Fruit fly (Drosophila melanogaster) whole organism, prepupa: ENCODE measurements around the gene RhoGEF3.
A peak's percentile ranks its signal among the peaks of the same experiment; 100 is the strongest.

Source experiments
- Blimp-1 ChIP-seq: fragments of 200-800 bp; sonication (Bioruptor generic); optimal IDR thresholded peaks from 3 replicates; lab custom pipeline; 2017; ENCODE audit warnings: missing biosample characterization, missing genetic modification characterization, mild to moderate bottlenecking, moderate library complexity, missing genetic modification reagents
- CG10631 ChIP-seq: fragments of 200-800 bp; sonication (Bioruptor generic); optimal IDR thresholded peaks from 2 replicates; lab custom pipeline; 2016; ENCODE audit warnings: missing biosample characterization, missing genetic modification characterization
- CG10669 ChIP-seq: fragments of 200-800 bp; sonication (Bioruptor generic); optimal IDR thresholded peaks from 3 replicates; lab custom pipeline; 2018; ENCODE audit warnings: missing biosample characterization, mild to moderate bottlenecking, missing genetic modification characterization, moderate library complexity
- CG11294 ChIP-seq: fragments of 200-800 bp; sonication (Bioruptor generic); IDR thresholded peaks from 2 replicates; pipeline ENCODE4 v1.3.6; 2022; ENCODE audit warnings: missing biosample characterization, missing genetic modification characterization
- CG11762 ChIP-seq: fragments of 200-800 bp; sonication (Bioruptor generic); optimal IDR thresholded peaks from 3 replicates; lab custom pipeline; 2016; ENCODE audit warnings: missing biosample characterization, missing genetic modification characterization; ENCODE audit not compliant: insufficient read depth
- CG11902 ChIP-seq: fragments of 200-800 bp; sonication (Bioruptor generic); optimal IDR thresholded peaks from 3 replicates; lab custom pipeline; 2016; ENCODE audit warnings: missing biosample characterization, missing genetic modification characterization
- CG15336 ChIP-seq: fragments of 200-800 bp; sonication (Bioruptor generic); IDR thresholded peaks from 2 replicates; pipeline ENCODE4 v1.3.6; 2022; ENCODE audit warnings: missing biosample characterization, missing genetic modification characterization
- CG1621 ChIP-seq: fragments of 200-800 bp; sonication (Bioruptor generic); optimal IDR thresholded peaks from 3 replicates; lab custom pipeline; 2018; ENCODE audit warnings: missing biosample characterization, mild to moderate bottlenecking, missing genetic modification characterization
- CG32006 ChIP-seq: fragments of 200-800 bp; sonication (Bioruptor generic); optimal IDR thresholded peaks from 3 replicates; lab custom pipeline; 2017; ENCODE audit warnings: missing biosample characterization, mild to moderate bottlenecking, missing genetic modification characterization
- CG3919 ChIP-seq: fragments of 200-800 bp; sonication (Bioruptor generic); optimal IDR thresholded peaks from 3 replicates; lab custom pipeline; 2016; ENCODE audit warnings: missing biosample characterization, missing genetic modification characterization
- CG6163 ChIP-seq: fragments of 200-800 bp; sonication (Bioruptor generic); IDR thresholded peaks from 3 replicates; pipeline ENCODE4 v1.3.6; 2022; ENCODE audit warnings: missing biosample characterization, missing genetic modification characterization
- CG6792 ChIP-seq: fragments of 200-800 bp; sonication (Bioruptor generic); optimal IDR thresholded peaks from 3 replicates; lab custom pipeline; 2016; ENCODE audit warnings: missing biosample characterization, missing genetic modification characterization
- CG8632 ChIP-seq: fragments of 200-800 bp; sonication (Bioruptor generic); optimal IDR thresholded peaks from 3 replicates; lab custom pipeline; 2016; ENCODE audit warnings: missing biosample characterization, missing genetic modification characterization
- CG9139 ChIP-seq: fragments of 200-800 bp; sonication (Bioruptor generic); optimal IDR thresholded peaks from 3 replicates; lab custom pipeline; 2017; ENCODE audit warnings: missing biosample characterization, mild to moderate bottlenecking, missing genetic modification characterization
- Eip93F ChIP-seq: fragments of 200-800 bp; sonication (Bioruptor generic); optimal IDR thresholded peaks from 2 replicates; lab custom pipeline; 2016; ENCODE audit warnings: missing biosample characterization, mild to moderate bottlenecking, missing genetic modification characterization
- Ets96B ChIP-seq: fragments of 200-800 bp; optimal IDR thresholded peaks from 2 replicates; lab custom pipeline; 2019; ENCODE audit warnings: missing biosample characterization, mild to moderate bottlenecking, missing genetic modification characterization, moderate library complexity
- Gug ChIP-seq: fragments of 200-800 bp; sonication (Bioruptor generic); IDR thresholded peaks from 2 replicates; pipeline ENCODE4 v1.3.6; 2022; ENCODE audit warnings: missing biosample characterization, missing genetic modification characterization
- Hr38 ChIP-seq: sonication (Bioruptor generic); optimal IDR thresholded peaks from 2 replicates; lab custom pipeline; 2016; ENCODE audit warnings: missing biosample characterization, missing genetic modification characterization
- Hr4 ChIP-seq: fragments of 200-800 bp; sonication (Bioruptor generic); optimal IDR thresholded peaks from 3 replicates; lab custom pipeline; 2016; ENCODE audit warnings: missing biosample characterization, missing genetic modification characterization
- Lpt ChIP-seq: fragments of 200-800 bp; sonication (Bioruptor generic); optimal IDR thresholded peaks from 3 replicates; lab custom pipeline; 2016; ENCODE audit warnings: missing biosample characterization, missing genetic modification characterization
- dac ChIP-seq: fragments of 200-800 bp; sonication (Bioruptor generic); optimal IDR thresholded peaks from 2 replicates; lab custom pipeline; 2017; ENCODE audit warnings: missing biosample characterization, mild to moderate bottlenecking, missing genetic modification characterization
- dsx ChIP-seq: fragments of 200-800 bp; optimal IDR thresholded peaks from 3 replicates; lab custom pipeline; 2019; ENCODE audit warnings: missing biosample characterization, mild to moderate bottlenecking, missing genetic modification characterization, moderate library complexity; ENCODE audit not compliant: poor library complexity, severe bottlenecking
- eg ChIP-seq: fragments of 200-800 bp; sonication (Bioruptor generic); IDR thresholded peaks from 3 replicates; pipeline ENCODE4 v1.3.6; 2022; ENCODE audit warnings: missing biosample characterization, missing genetic modification characterization
- esn ChIP-seq: fragments of 200-800 bp; sonication (Bioruptor generic); optimal IDR thresholded peaks from 2 replicates; lab custom pipeline; 2016; ENCODE audit warnings: missing biosample characterization, mild to moderate bottlenecking, missing genetic modification characterization, moderate library complexity
- fd59A ChIP-seq: fragments of 200-800 bp; sonication (Bioruptor generic); optimal IDR thresholded peaks from 2 replicates; lab custom pipeline; 2017; ENCODE audit warnings: missing biosample characterization, mild to moderate bottlenecking, missing genetic modification characterization, missing genetic modification reagents
- fd85E ChIP-seq: fragments of 200-800 bp; sonication (Bioruptor generic); optimal IDR thresholded peaks from 3 replicates; lab custom pipeline; 2016; ENCODE audit warnings: missing biosample characterization, missing genetic modification characterization
- fkh ChIP-seq: fragments of 200-800 bp; sonication (Bioruptor generic); optimal IDR thresholded peaks from 3 replicates; lab custom pipeline; 2017; ENCODE audit warnings: missing biosample characterization, mild to moderate bottlenecking, missing genetic modification characterization, moderate library complexity
- lz ChIP-seq: fragments of 200-800 bp; sonication (Bioruptor generic); optimal IDR thresholded peaks from 3 replicates; lab custom pipeline; 2016; ENCODE audit warnings: missing biosample characterization, missing genetic modification characterization
- net ChIP-seq: fragments of 200-800 bp; sonication (Bioruptor generic); optimal IDR thresholded peaks from 3 replicates; lab custom pipeline; 2016; ENCODE audit warnings: missing biosample characterization, missing genetic modification characterization
- salr ChIP-seq, 2 experiments: fragments of 200-800 bp; sonication (Bioruptor generic); optimal IDR thresholded peaks; 3 replicates each; lab custom pipeline; 2016 to 2018; ENCODE audit warnings: missing biosample characterization in 2 of 2, missing genetic modification characterization in 2 of 2, mild to moderate bottlenecking in 1 of 2
- spab ChIP-seq: fragments of 200-800 bp; sonication (Bioruptor generic); optimal IDR thresholded peaks from 2 replicates; lab custom pipeline; 2017; ENCODE audit warnings: missing biosample characterization, mild to moderate bottlenecking, missing genetic modification characterization, missing genetic modification reagents
- ss ChIP-seq, 2 experiments: fragments of 200-800 bp; sonication (Bioruptor generic); optimal IDR thresholded peaks; 2 replicates in 1 of 2; 3 replicates in 1 of 2; lab custom pipeline; 2017 to 2018; ENCODE audit warnings: mild to moderate bottlenecking in 2 of 2, missing biosample characterization in 2 of 2, missing genetic modification characterization in 2 of 2, moderate library complexity in 1 of 2
- topi ChIP-seq: fragments of 200-800 bp; sonication (Bioruptor generic); optimal IDR thresholded peaks from 3 replicates; lab custom pipeline; 2016; ENCODE audit warnings: missing biosample characterization, missing genetic modification characterization
- vri ChIP-seq: fragments of 200-800 bp; sonication (Bioruptor generic); optimal IDR thresholded peaks from 3 replicates; lab custom pipeline; 2016; ENCODE audit warnings: missing biosample characterization, mild to moderate bottlenecking, missing genetic modification characterization

Gene RhoGEF3

DNA sequence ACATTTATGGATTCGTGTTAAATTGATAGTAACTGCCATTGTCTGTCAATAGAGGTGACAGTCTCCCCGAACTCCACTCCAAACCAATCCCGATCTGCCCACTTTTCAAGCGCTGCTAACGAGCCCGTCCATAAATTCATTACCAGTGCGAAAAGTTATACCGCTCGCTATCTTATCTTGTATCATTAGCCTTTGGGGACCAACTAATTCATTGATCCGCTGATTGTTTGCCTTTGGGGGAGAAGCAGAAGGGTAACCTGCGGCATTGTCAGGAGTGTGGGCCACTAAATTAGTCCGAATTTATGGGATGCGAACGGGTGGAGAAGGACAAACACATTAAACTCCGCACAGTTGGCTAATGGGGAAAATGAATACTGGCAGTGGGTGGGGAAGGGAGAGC lies 59.9 kb downstream of the RhoGEF3 start:
- TF ChIP-seq CG10631 (GFP tag; lab: Kevin White, UChicago) (no peak), fd85E (GFP tag; lab: Kevin White, UChicago) (no peak), lz (GFP tag; lab: Kevin White, UChicago) (no peak), fd59A (GFP tag; lab: Kevin White, UChicago) (no peak), Lpt (GFP tag; lab: Kevin White, UChicago) (no peak), CG11902 (no peak), Hr38 (GFP tag; lab: Kevin White, UChicago) (no peak), topi (GFP tag; lab: Kevin White, UChicago) (no peak), Gug (GFP tag; lab: Robert Waterston, UW) (no peak), vri (GFP tag; lab: Kevin White, UChicago) (no peak), salr (GFP tag; optimal IDR thresholded peaks at IDR 0.05; lab: Kevin White, UChicago) (no peak), dsx (no peak), CG9139 (GFP tag; lab: Kevin White, UChicago) (no peak), CG6792 (GFP tag; lab: Kevin White, UChicago) (no peak), CG1621 (tag; lab: Kevin White, UChicago) (no peak), CG11294 (GFP tag; lab: Robert Waterston, UW) (no peak)

DNA sequence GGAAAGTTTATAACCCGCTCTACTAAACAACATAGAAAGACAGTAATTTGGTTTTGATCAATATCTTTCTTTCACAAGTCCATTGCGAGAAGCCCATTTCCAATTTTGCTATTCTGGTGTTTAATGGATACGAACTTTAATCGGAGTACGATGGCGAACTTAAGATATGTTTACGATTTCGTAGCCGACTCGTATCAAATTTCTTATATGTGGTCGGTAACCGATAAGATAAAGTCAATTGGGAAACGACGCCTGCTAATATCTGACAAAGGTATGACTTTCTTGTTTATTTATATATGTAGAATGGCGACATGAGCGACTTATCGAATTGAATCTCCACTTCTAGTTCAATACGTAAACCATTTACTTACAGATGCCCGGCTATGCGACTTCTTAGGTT lies 60.9 kb downstream of the RhoGEF3 start:
- peak; percentile 30 for TF ChIP-seq Eip93F (GFP tag; lab: Kevin White, UChicago)
- no peak for TF ChIP-seq eg (GFP tag; lab: Robert Waterston, UW)

DNA sequence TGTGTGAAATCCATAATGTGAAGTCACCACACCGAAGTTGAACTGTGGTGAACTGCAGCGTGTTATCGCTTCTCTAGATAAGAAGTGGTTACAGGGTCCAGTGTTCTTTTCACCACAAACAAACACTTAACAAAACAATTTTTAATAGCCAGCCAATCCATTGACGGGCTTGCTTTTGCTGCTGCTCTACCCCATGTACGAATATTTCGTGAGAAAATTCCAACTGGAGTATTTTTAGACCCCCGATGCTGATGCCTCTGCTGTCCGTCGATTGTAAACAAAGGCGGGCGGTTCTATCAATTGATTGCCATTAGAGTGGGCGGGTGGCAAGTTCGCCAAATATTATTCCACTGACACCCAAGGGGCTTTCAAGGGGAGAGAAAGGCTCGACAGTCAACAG lies 61.8 kb downstream of the RhoGEF3 start:
- no peak for TF ChIP-seq CG10631 (GFP tag; lab: Kevin White, UChicago)
- TF ChIP-seq CG6163 (GFP tag; lab: Robert Waterston, UW): 0 out of 3 replicates have a peak, but pooled peaks have one; percentile 13

DNA sequence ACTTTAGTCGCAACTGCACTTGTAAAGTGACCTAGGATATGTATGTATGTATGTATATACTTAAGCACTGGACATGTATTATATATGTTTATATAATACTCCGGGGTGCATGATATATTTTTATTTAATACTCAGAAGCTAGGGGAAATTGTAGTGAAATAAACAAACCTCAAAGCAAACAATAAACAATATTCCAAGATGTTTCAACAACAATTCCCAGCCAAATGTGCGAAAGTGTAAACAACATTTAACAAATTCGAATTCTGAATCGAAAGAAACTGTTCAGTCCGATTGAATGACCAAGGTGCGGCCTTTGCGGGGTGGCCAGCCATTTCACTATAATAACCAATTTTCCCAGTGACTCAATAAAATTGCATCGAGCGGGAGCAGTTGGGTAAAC lies 62.9 kb downstream of the RhoGEF3 start:
- TF ChIP-seq net (GFP tag; lab: Kevin White, UChicago) (no peak), CG11902 (no peak), esn (GFP tag; lab: Kevin White, UChicago) (no peak), CG3919 (GFP tag; lab: Kevin White, UChicago) (no peak), CG10669 (no peak), CG1621 (tag; lab: Kevin White, UChicago) (no peak)
- TF ChIP-seq, all 60 proteins: peak for 0

DNA sequence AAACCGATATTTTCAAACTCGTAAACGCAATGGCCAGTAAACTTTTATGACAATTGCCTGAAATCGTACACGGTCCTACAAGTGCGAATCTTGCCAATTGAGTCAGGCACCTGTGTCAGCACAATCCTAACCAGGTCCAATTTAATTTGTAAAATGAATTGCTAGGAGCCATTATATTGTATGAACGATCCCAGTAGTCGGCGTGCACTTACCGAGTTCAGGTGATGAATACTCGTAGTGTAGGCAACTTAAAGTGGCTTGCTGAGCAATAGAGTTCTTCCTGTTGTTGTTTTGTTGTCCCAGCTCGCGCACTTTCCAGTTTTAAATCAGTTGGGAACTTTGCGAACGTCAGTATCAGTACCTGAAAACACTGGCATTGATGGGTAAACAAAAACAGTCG lies 63.3 kb downstream of the RhoGEF3 start:
- TF ChIP-seq dac (no peak), Ets96B (tag; lab: Kevin White, UChicago) (no peak), CG15336 (GFP tag; lab: Robert Waterston, UW) (no peak), Eip93F (GFP tag; lab: Kevin White, UChicago) (no peak), CG8632 (GFP tag; lab: Kevin White, UChicago) (no peak), CG32006 (no peak), CG9139 (GFP tag; lab: Kevin White, UChicago) (no peak), topi (GFP tag; lab: Kevin White, UChicago) (no peak), fd59A (GFP tag; lab: Kevin White, UChicago) (no peak), CG11762 (no peak), Hr4 (GFP tag; lab: Kevin White, UChicago) (no peak), spab (GFP tag; lab: Kevin White, UChicago) (no peak), fkh (GFP tag; lab: Kevin White, UChicago) (no peak), ss (GFP tag; optimal IDR thresholded peaks at IDR 0.05; lab: Kevin White, UChicago) (no peak), Blimp-1 (GFP tag; lab: Kevin White, UChicago) (no peak), lz (GFP tag; lab: Kevin White, UChicago) (no peak)
